Fruit fly (Drosophila melanogaster): ENCODE data around the gene CG14913.

The CG14913 gene

dm6 chr2L:11038918-11039317, 22.1 kb downstream of the CG14913 start:
- TF ChIP-seq CG17801 (GFP tag; optimal IDR thresholded peaks at IDR 0.05; ENCODE audit: partially characterized antibody), result no peak

- TF ChIP-seq CG17801 (GFP tag; optimal IDR thresholded peaks at IDR 0.05; ENCODE audit: partially characterized antibody), result no peak
Measured at dm6 chr2L:11039548-11040144, 22.9 kb downstream of the CG14913 start.

dm6 chr2L:11041074-11041473, 24.3 kb downstream of the CG14913 start:
- TF ChIP-seq CG17801 (GFP tag; optimal IDR thresholded peaks at IDR 0.05; ENCODE audit: partially characterized antibody), result no peak

- TF ChIP-seq CG17801 (GFP tag; optimal IDR thresholded peaks at IDR 0.05; ENCODE audit: partially characterized antibody), result no peak
Measured at dm6 chr2L:11041785-11042184, 25.0 kb downstream of the CG14913 start.

- peak; percentile 20 for TF ChIP-seq CG17801 (GFP tag; optimal IDR thresholded peaks at IDR 0.05; ENCODE audit: partially characterized antibody)
Measured at dm6 chr2L:11044678-11045466, 28.1 kb downstream of the CG14913 start.

dm6 chr2L:11045467-11045914, 28.7 kb downstream of the CG14913 start:
- TF ChIP-seq CG17801 (GFP tag; optimal IDR thresholded peaks at IDR 0.05; ENCODE audit: partially characterized antibody), result no peak

- TF ChIP-seq CG17801 (GFP tag; optimal IDR thresholded peaks at IDR 0.05; ENCODE audit: partially characterized antibody), result no peak
Measured at dm6 chr2L:11046051-11046450, 29.3 kb downstream of the CG14913 start.

dm6 chr2L:11048307-11048706, 31.5 kb downstream of the CG14913 start:
- TF ChIP-seq CG17801 (GFP tag; optimal IDR thresholded peaks at IDR 0.05; ENCODE audit: partially characterized antibody), result no peak

dm6 chr2L:11049723-11050122, 32.9 kb downstream of the CG14913 start:
- no peak for TF ChIP-seq CG17801 (GFP tag; optimal IDR thresholded peaks at IDR 0.05; ENCODE audit: partially characterized antibody)

dm6 chr2L:11051644-11052492, 35.1 kb downstream of the CG14913 start:
- no peak for TF ChIP-seq CG17801 (GFP tag; optimal IDR thresholded peaks at IDR 0.05; ENCODE audit: partially characterized antibody)

- TF ChIP-seq CG17801 (GFP tag; optimal IDR thresholded peaks at IDR 0.05; ENCODE audit: partially characterized antibody), result no peak
Measured at dm6 chr2L:11052493-11052788, 35.6 kb downstream of the CG14913 start.

- TF ChIP-seq CG17801 (GFP tag; optimal IDR thresholded peaks at IDR 0.05; ENCODE audit: partially characterized antibody), result no peak
Measured at dm6 chr2L:11053018-11053807, 36.4 kb downstream of the CG14913 start.

- no peak for TF ChIP-seq CG17801 (GFP tag; optimal IDR thresholded peaks at IDR 0.05; ENCODE audit: partially characterized antibody)
Measured at dm6 chr2L:11056791-11057332, 40.1 kb downstream of the CG14913 start.

dm6 chr2L:11057333-11058110, 40.7 kb downstream of the CG14913 start:
- peak; percentile 73 for TF ChIP-seq CG17801 (GFP tag; optimal IDR thresholded peaks at IDR 0.05; ENCODE audit: partially characterized antibody)

All from ovary, adult (tissue).